Fruit fly (Drosophila melanogaster) whole organism, embryonic: ENCODE data around the gene Ssl2.
A peak's percentile ranks its signal among the peaks of the same experiment; 100 is the strongest.

Source experiments
- Atf6 ChIP-seq: fragments of 200-800 bp; sonication (Bioruptor generic); IDR thresholded peaks from 2 replicates; pipeline ENCODE4 v1.3.6; 2022; ENCODE audit warnings: missing biosample characterization, missing genetic modification characterization
- CG10462 ChIP-seq: fragments of 200-800 bp; sonication (Bioruptor generic); optimal IDR thresholded peaks from 2 replicates; lab custom pipeline; 2016; ENCODE audit warnings: missing biosample characterization, missing genetic modification characterization
- CG11696 ChIP-seq: fragments of 200-800 bp; sonication (Bioruptor generic); IDR thresholded peaks from 2 replicates; pipeline ENCODE4 v1.3.6; 2022; ENCODE audit warnings: missing biosample characterization, missing genetic modification characterization
- CG12744 ChIP-seq: fragments of 200-800 bp; sonication (Bioruptor generic); optimal IDR thresholded peaks from 2 replicates; lab custom pipeline; 2016; ENCODE audit warnings: missing biosample characterization, missing genetic modification characterization
- CG12942 ChIP-seq: fragments of 200-800 bp; sonication (Bioruptor generic); optimal IDR thresholded peaks from 3 replicates; lab custom pipeline; 2016; ENCODE audit warnings: missing biosample characterization, missing genetic modification characterization
- CG14014 ChIP-seq: fragments of 200-800 bp; sonication (Bioruptor generic); IDR thresholded peaks from 2 replicates; pipeline ENCODE4 v1.3.6; 2022; ENCODE audit warnings: missing biosample characterization, missing genetic modification characterization
- CG15479 ChIP-seq: fragments of 200-800 bp; sonication (Bioruptor generic); optimal IDR thresholded peaks from 3 replicates; lab custom pipeline; 2019; ENCODE audit warnings: missing biosample characterization, mild to moderate bottlenecking, missing genetic modification characterization, moderate library complexity
- CG15514 ChIP-seq: fragments of 200-800 bp; sonication (Bioruptor generic); optimal IDR thresholded peaks from 3 replicates; lab custom pipeline; 2017; ENCODE audit warnings: missing biosample characterization, missing genetic modification characterization, mild to moderate bottlenecking, moderate library complexity, missing genetic modification reagents
- CG16813 ChIP-seq: fragments of 200-800 bp; sonication (Bioruptor generic); IDR thresholded peaks from 3 replicates; pipeline ENCODE4 v1.3.6; 2022; ENCODE audit warnings: missing biosample characterization, missing genetic modification characterization; ENCODE audit not compliant: partially characterized antibody
- CG16863 ChIP-seq: fragments of 200-800 bp; sonication (Bioruptor generic); optimal IDR thresholded peaks from 3 replicates; lab custom pipeline; 2016; ENCODE audit warnings: missing biosample characterization, missing genetic modification characterization
- CG1792 ChIP-seq: fragments of 200-800 bp; sonication (Bioruptor generic); optimal IDR thresholded peaks from 2 replicates; lab custom pipeline; 2016; ENCODE audit warnings: missing biosample characterization, missing genetic modification characterization
- CG2202 ChIP-seq: fragments of 200-800 bp; sonication (Bioruptor generic); optimal IDR thresholded peaks from 2 replicates; lab custom pipeline; 2018; ENCODE audit warnings: missing biosample characterization, mild to moderate bottlenecking, missing genetic modification characterization
- CG3407 ChIP-seq: fragments of 200-800 bp; sonication (Bioruptor generic); optimal IDR thresholded peaks from 2 replicates; lab custom pipeline; 2018; ENCODE audit warnings: missing biosample characterization, mild to moderate bottlenecking, missing genetic modification characterization
- CG4404 ChIP-seq: fragments of 200-800 bp; sonication (Bioruptor generic); IDR thresholded peaks from 2 replicates; pipeline ENCODE4 v1.3.6; 2022; ENCODE audit warnings: missing biosample characterization, missing genetic modification characterization
- CG4617 ChIP-seq: fragments of 200-800 bp; sonication (Bioruptor generic); optimal IDR thresholded peaks from 3 replicates; lab custom pipeline; 2016; ENCODE audit warnings: missing biosample characterization, missing genetic modification characterization, borderline replicate concordance
- CG6654 ChIP-seq: fragments of 200-800 bp; sonication (Bioruptor generic); optimal IDR thresholded peaks from 2 replicates; lab custom pipeline; 2017; ENCODE audit warnings: missing biosample characterization, mild to moderate bottlenecking, missing genetic modification characterization
- CG8281 ChIP-seq: fragments of 200-800 bp; sonication (Bioruptor generic); optimal IDR thresholded peaks from 2 replicates; lab custom pipeline; 2018; ENCODE audit warnings: missing biosample characterization, mild to moderate bottlenecking, missing genetic modification characterization, moderate library complexity
- D19A ChIP-seq: fragments of 200-800 bp; optimal IDR thresholded peaks from 3 replicates; lab custom pipeline; 2019; ENCODE audit warnings: missing biosample characterization, mild to moderate bottlenecking, missing genetic modification characterization, moderate library complexity
- Dek ChIP-seq: fragments of 200-800 bp; sonication (Bioruptor generic); optimal IDR thresholded peaks from 3 replicates; lab custom pipeline; 2019; ENCODE audit warnings: missing biosample characterization, mild to moderate bottlenecking, missing genetic modification characterization, moderate library complexity
- Dll ChIP-seq: fragments of 200-800 bp; sonication (Bioruptor generic); IDR thresholded peaks from 4 replicates; pipeline ENCODE4 v1.3.6; 2022; ENCODE audit warnings: missing biosample characterization, missing genetic modification characterization; ENCODE audit not compliant: partially characterized antibody
- Elba2 ChIP-seq: fragments of 200-800 bp; sonication (Bioruptor generic); optimal IDR thresholded peaks from 3 replicates; lab custom pipeline; 2016; ENCODE audit warnings: missing biosample characterization, missing genetic modification characterization
- GATAe ChIP-seq: fragments of 200-800 bp; sonication (Bioruptor generic); conservative IDR thresholded peaks from 2 replicates; pipeline ENCODE4 v1.3.6; 2022; ENCODE audit warnings: missing biosample characterization, missing genetic modification characterization
- Hand ChIP-seq: fragments of 200-800 bp; sonication (Bioruptor generic); optimal IDR thresholded peaks from 2 replicates; lab custom pipeline; 2017; ENCODE audit warnings: mild to moderate bottlenecking, missing biosample characterization, missing genetic modification reagents, missing genetic modification characterization
- HmgD ChIP-seq: fragments of 200-800 bp; sonication (Bioruptor generic); optimal IDR thresholded peaks from 3 replicates; lab custom pipeline; 2016; ENCODE audit warnings: missing biosample characterization, missing genetic modification characterization
- Hr3 ChIP-seq: fragments of 200-800 bp; sonication (Bioruptor generic); optimal IDR thresholded peaks from 3 replicates; lab custom pipeline; 2016; ENCODE audit warnings: missing biosample characterization, missing genetic modification characterization
- Hr39 ChIP-seq: fragments of >200 bp; optimal IDR thresholded peaks from 2 replicates; lab custom pipeline; 2017
- Hsf ChIP-seq: fragments of 200-800 bp; sonication (Bioruptor generic); optimal IDR thresholded peaks from 3 replicates; lab custom pipeline; 2016; ENCODE audit warnings: missing biosample characterization, missing genetic modification characterization
- Max ChIP-seq: fragments of 200-800 bp; sonication (Bioruptor generic); optimal IDR thresholded peaks from 2 replicates; lab custom pipeline; 2016; ENCODE audit warnings: missing biosample characterization, mild to moderate bottlenecking, missing genetic modification characterization
- NC2α ChIP-seq: fragments of 200-800 bp; sonication (Bioruptor generic); optimal IDR thresholded peaks from 2 replicates; lab custom pipeline; 2016; ENCODE audit warnings: missing biosample characterization, missing genetic modification characterization
- NK7.1 ChIP-seq: fragments of 200-800 bp; sonication (Bioruptor generic); optimal IDR thresholded peaks from 3 replicates; lab custom pipeline; 2016; ENCODE audit warnings: missing biosample characterization, missing genetic modification characterization
- PHDP ChIP-seq: fragments of 200-800 bp; sonication (Bioruptor generic); optimal IDR thresholded peaks from 3 replicates; lab custom pipeline; 2018; ENCODE audit warnings: missing biosample characterization, mild to moderate bottlenecking, missing genetic modification characterization, moderate library complexity
- TFAM ChIP-seq: fragments of 200-800 bp; sonication (Bioruptor generic); optimal IDR thresholded peaks from 2 replicates; lab custom pipeline; 2017; ENCODE audit warnings: missing biosample characterization, missing genetic modification characterization, inconsistent platforms
- ab ChIP-seq: fragments of 200-800 bp; sonication (Bioruptor generic); optimal IDR thresholded peaks from 2 replicates; lab custom pipeline; 2016; ENCODE audit warnings: missing biosample characterization, missing genetic modification characterization
- abd-A ChIP-seq: fragments of 200-800 bp; sonication (Bioruptor generic); optimal IDR thresholded peaks from 3 replicates; lab custom pipeline; 2019; ENCODE audit warnings: missing biosample characterization, mild to moderate bottlenecking, missing genetic modification characterization, moderate library complexity
- bigmax ChIP-seq: fragments of 200-800 bp; sonication (Bioruptor generic); optimal IDR thresholded peaks from 2 replicates; lab custom pipeline; 2018; ENCODE audit warnings: missing biosample characterization, mild to moderate bottlenecking, missing genetic modification characterization
- chn ChIP-seq: fragments of 200-800 bp; sonication (Bioruptor generic); optimal IDR thresholded peaks from 2 replicates; lab custom pipeline; 2016; ENCODE audit warnings: missing biosample characterization, missing genetic modification characterization
- dati ChIP-seq: fragments of 200-800 bp; sonication (Bioruptor generic); IDR thresholded peaks from 2 replicates; pipeline ENCODE4 v1.3.6; 2022; ENCODE audit warnings: missing biosample characterization, missing genetic modification characterization
- dmrt99B ChIP-seq: fragments of 200-800 bp; sonication (Bioruptor generic); optimal IDR thresholded peaks from 2 replicates; lab custom pipeline; 2018; ENCODE audit warnings: missing biosample characterization, mild to moderate bottlenecking, missing genetic modification characterization, moderate library complexity
- emc ChIP-seq: fragments of 200-800 bp; sonication (Bioruptor generic); optimal IDR thresholded peaks from 2 replicates; lab custom pipeline; 2016; ENCODE audit warnings: missing biosample characterization, missing genetic modification characterization
- ftz-f1 ChIP-seq: fragments of 200-800 bp; sonication (Bioruptor generic); optimal IDR thresholded peaks from 2 replicates; lab custom pipeline; 2016; ENCODE audit warnings: missing biosample characterization, missing genetic modification characterization
- h ChIP-seq: fragments of >200 bp; optimal IDR thresholded peaks from 2 replicates; lab custom pipeline; 2017
- hth ChIP-seq: fragments of >200 bp; optimal IDR thresholded peaks from 2 replicates; lab custom pipeline; 2017; ENCODE audit warnings: inconsistent platforms
- jing ChIP-seq: fragments of 200-800 bp; sonication (Bioruptor generic); optimal IDR thresholded peaks from 2 replicates; lab custom pipeline; 2018; ENCODE audit warnings: missing biosample characterization, mild to moderate bottlenecking, missing genetic modification characterization
- otp ChIP-seq: fragments of 200-800 bp; sonication (Bioruptor generic); IDR thresholded peaks from 3 replicates; pipeline ENCODE4, ENCODE4 v1.3.6; 2022; ENCODE audit warnings: missing biosample characterization, missing genetic modification characterization
- pho ChIP-seq: fragments of 200-800 bp; sonication (Bioruptor generic); optimal IDR thresholded peaks from 2 replicates; lab custom pipeline; 2016; ENCODE audit warnings: missing biosample characterization, missing genetic modification characterization
- schlank ChIP-seq: fragments of 200-800 bp; sonication (Bioruptor generic); optimal IDR thresholded peaks from 2 replicates; lab custom pipeline; 2018; ENCODE audit warnings: missing biosample characterization, mild to moderate bottlenecking, missing genetic modification characterization
- scrt ChIP-seq: fragments of 200-800 bp; sonication (Bioruptor generic); optimal IDR thresholded peaks from 2 replicates; lab custom pipeline; 2018; ENCODE audit warnings: missing biosample characterization, mild to moderate bottlenecking, missing genetic modification characterization, moderate library complexity
- sd ChIP-seq: fragments of 200-800 bp; sonication (Bioruptor generic); optimal IDR thresholded peaks from 3 replicates; lab custom pipeline; 2018; ENCODE audit warnings: missing biosample characterization, mild to moderate bottlenecking, missing genetic modification characterization, moderate library complexity
- toy ChIP-seq: fragments of 200-800 bp; sonication (Bioruptor generic); IDR thresholded peaks from 2 replicates; pipeline ENCODE4 v1.3.6; 2022; ENCODE audit warnings: missing biosample characterization, missing genetic modification characterization
- trem ChIP-seq: fragments of 200-800 bp; optimal IDR thresholded peaks from 3 replicates; lab custom pipeline; 2019; ENCODE audit warnings: missing biosample characterization, mild to moderate bottlenecking, missing genetic modification characterization, moderate library complexity
- ttk ChIP-seq: fragments of 200-800 bp; sonication (Bioruptor generic); IDR thresholded peaks from 2 replicates; pipeline ENCODE4 v2.1.2; 2022; ENCODE audit warnings: missing biosample characterization, missing genetic modification characterization

The Ssl2 gene

dm6 chr3R:29033909-29034629 lies 1.6 kb upstream of the Ssl2 start, which contains the start of the genes beta4GalNAcTB and Cpsf100 (continued):
- TF ChIP-seq pho (GFP tag; lab: Kevin White, UChicago) (peak; percentile 55), CG6654 (peak; percentile 35), ftz-f1 (GFP tag; lab: Kevin White, UChicago) (no peak), Atf6 (GFP tag; lab: Robert Waterston, UW) (peak; percentile 42; the same call in 1 of the 2 replicates), CG11696 (GFP tag; lab: Robert Waterston, UW) (0 out of 2 replicates have a peak, but pooled peaks have one; percentile 37), sd (no peak), abd-A (tag; lab: Kevin White, UChicago) (no peak), D19A (tag; lab: Kevin White, UChicago) (no peak), CG3407 (GFP tag; lab: Kevin White, UChicago) (peak; percentile 50), Dek (tag; lab: Kevin White, UChicago) (peak; percentile 47), CG12942 (GFP tag; lab: Kevin White, UChicago) (peak; percentile 66), Max (GFP tag; lab: Kevin White, UChicago) (peak; percentile 78), Hr3 (peak; percentile 88), CG1792 (no peak), NK7.1 (no peak), otp (GFP tag; lab: Robert Waterston, UW) (peak; percentile 40; the same call in 1 of the 3 replicates), Hand (GFP tag; lab: Kevin White, UChicago) (no peak), TFAM (no peak), CG4617 (GFP tag; lab: Kevin White, UChicago) (peak; percentile 4), schlank (no peak), bigmax (no peak), ab (GFP tag; lab: Kevin White, UChicago) (peak; percentile 7), GATAe (GFP tag; lab: Robert Waterston, UW) (no peak; the same call in 1 of the 2 replicates), emc (GFP tag; lab: Kevin White, UChicago) (no peak), CG12744 (GFP tag; lab: Kevin White, UChicago) (peak; percentile 40), hth (lab: Kevin White, UChicago) (no peak), PHDP (tag; lab: Kevin White, UChicago) (peak; percentile 47), dati (0 out of 2 replicates have a peak, but pooled peaks have one; percentile 22), CG16863 (GFP tag; lab: Kevin White, UChicago) (peak; percentile 64), Elba2 (GFP tag; lab: Kevin White, UChicago) (peak; percentile 11), Hsf (GFP tag; lab: Kevin White, UChicago) (peak; percentile 82), Hr39 (lab: Kevin White, UChicago) (no peak), HmgD (GFP tag; lab: Kevin White, UChicago) (no peak), Dll (GFP tag; lab: Robert Waterston, UW) (no peak), CG16813 (GFP tag; lab: Robert Waterston, UW) (no peak), CG14014 (GFP tag; lab: Robert Waterston, UW) (peak; percentile 49; the same call in 1 of the 2 replicates), trem (peak; percentile 54), ttk (peak; percentile 34), NC2α (peak; percentile 7), CG2202 (peak; percentile 29), h (lab: Kevin White, UChicago) (no peak), CG15479 (no peak), CG15514 (GFP tag; lab: Kevin White, UChicago) (peak; percentile 8), chn (peak; percentile 40), dmrt99B (tag; lab: Kevin White, UChicago) (peak; percentile 72), scrt (GFP tag; lab: Kevin White, UChicago) (peak; percentile 44), CG10462 (GFP tag; lab: Kevin White, UChicago) (peak; percentile 43), jing (GFP tag; lab: Kevin White, UChicago) (peak; percentile 48), toy (GFP tag; lab: Robert Waterston, UW) (no peak), CG8281 (tag; lab: Kevin White, UChicago) (peak; percentile 37), CG4404 (peak; percentile 67)
